Worm (Caenorhabditis elegans): ENCODE data around the gene puf-5.

The puf-5 gene

DNA sequence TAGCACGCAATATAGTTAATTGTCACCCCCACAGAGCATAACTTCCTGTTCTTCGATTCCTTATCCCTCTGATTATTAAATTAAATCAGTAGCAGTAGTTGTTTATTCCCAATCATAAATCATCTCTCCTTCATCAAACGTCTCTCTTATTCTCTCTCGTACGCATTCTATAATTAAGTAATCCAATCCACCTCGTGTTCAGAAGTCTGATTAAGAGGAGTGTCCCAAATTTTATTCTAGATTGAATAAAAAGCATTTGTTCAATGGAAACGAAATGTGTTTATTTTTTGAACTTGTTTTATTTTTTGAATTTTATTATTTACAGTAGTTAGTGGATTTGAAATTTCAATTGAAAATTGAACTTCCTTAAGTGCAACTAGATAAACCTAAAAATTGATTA lies 36.0 kb downstream of the puf-5 start:
- TF ChIP-seq ceh-9 (tag; optimal IDR thresholded peaks at IDR 0.05): no peak
- peak; percentile 53 for TF ChIP-seq unc-42 (tag; optimal IDR thresholded peaks at IDR 0.05)
- TF ChIP-seq tbx-2 (tag; optimal IDR thresholded peaks at IDR 0.05): no peak
- TF ChIP-seq ama-1 (optimal IDR thresholded peaks at IDR 0.05): no peak
- no peak for TF ChIP-seq zip-5 (tag; optimal IDR thresholded peaks at IDR 0.05)

DNA sequence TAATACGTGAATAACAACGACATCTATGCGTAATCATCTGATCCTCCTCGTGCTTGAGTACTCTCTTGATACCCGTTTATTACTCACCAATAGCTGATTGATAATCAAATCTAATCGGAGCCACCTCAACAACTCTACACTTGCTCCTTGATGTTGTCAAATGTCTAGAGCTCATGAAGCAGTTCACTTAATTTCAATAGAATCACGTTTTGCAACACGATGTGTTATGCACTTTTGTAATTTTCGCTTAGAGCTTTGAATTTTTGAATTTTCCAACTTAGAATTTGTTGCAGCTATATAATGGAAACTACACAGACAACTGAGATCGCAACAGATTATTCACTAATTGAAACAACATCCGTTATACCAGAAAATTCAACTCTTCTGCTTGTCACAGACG lies 37.1 kb downstream of the puf-5 start, which contains the start of gene T22C8.1:
Gene T22C8.1 (plus strand): TSS at position 301 of the 400 bp plus-strand sequence.
- TF ChIP-seq ets-4 (tag; optimal IDR thresholded peaks at IDR 0.05): no peak
- no peak for TF ChIP-seq ahr-1 (tag; optimal IDR thresholded peaks at IDR 0.05)
- TF ChIP-seq unc-55 (GFP tag; optimal IDR thresholded peaks at IDR 0.05): no peak
- TF ChIP-seq dve-1 (tag; optimal IDR thresholded peaks at IDR 0.05): no peak
- TF ChIP-seq fax-1 (tag; optimal IDR thresholded peaks at IDR 0.05): no peak
- no peak for TF ChIP-seq nfya-1 (tag; optimal IDR thresholded peaks at IDR 0.05)
- TF ChIP-seq ceh-34 (tag; optimal IDR thresholded peaks at IDR 0.05): no peak
- TF ChIP-seq elt-2 (tag; optimal IDR thresholded peaks at IDR 0.05): no peak
- TF ChIP-seq ceh-14 (tag; optimal IDR thresholded peaks at IDR 0.05): no peak
- TF ChIP-seq sox-4 (tag; optimal IDR thresholded peaks at IDR 0.05): no peak
- TF ChIP-seq tbx-2 (tag; optimal IDR thresholded peaks at IDR 0.05): no peak
- TF ChIP-seq zip-5 (tag; optimal IDR thresholded peaks at IDR 0.05): no peak
- TF ChIP-seq odd-2 (tag; optimal IDR thresholded peaks at IDR 0.05): no peak
- no peak for TF ChIP-seq sox-2 (GFP tag; IDR thresholded peaks at IDR 0.05)
- no peak for TF ChIP-seq hlh-8 (tag; optimal IDR thresholded peaks at IDR 0.05)
- TF ChIP-seq ceh-18 (tag; optimal IDR thresholded peaks at IDR 0.05): no peak
- no peak for TF ChIP-seq pax-1 (tag; optimal IDR thresholded peaks at IDR 0.05)
- TF ChIP-seq ceh-30 (tag; optimal IDR thresholded peaks at IDR 0.05): no peak
- TF ChIP-seq ceh-45 (GFP tag; IDR thresholded peaks at IDR 0.05): no peak
- no peak for TF ChIP-seq K02D7.2 (tag; optimal IDR thresholded peaks at IDR 0.05)

ce11 chrII:8616155-8616554 lies 40.8 kb downstream of the puf-5 start:
- TF ChIP-seq ceh-30 (tag; optimal IDR thresholded peaks at IDR 0.05): no peak
- TF ChIP-seq nfya-1 (tag; optimal IDR thresholded peaks at IDR 0.05): no peak
- TF ChIP-seq T23F11.4 (GFP tag; optimal IDR thresholded peaks at IDR 0.05): no peak
- TF ChIP-seq mec-3 (tag; optimal IDR thresholded peaks at IDR 0.05; ENCODE audit: borderline replicate concordance): no peak
- TF ChIP-seq hlh-8 (tag; optimal IDR thresholded peaks at IDR 0.05): no peak
- no peak for TF ChIP-seq ttx-3 (tag; optimal IDR thresholded peaks at IDR 0.05)
- TF ChIP-seq ceh-6 (GFP tag; optimal IDR thresholded peaks at IDR 0.05): no peak
- no peak for TF ChIP-seq nhr-11 (tag; optimal IDR thresholded peaks at IDR 0.05)
- no peak for TF ChIP-seq pag-3 (tag; optimal IDR thresholded peaks at IDR 0.05; ENCODE audit: borderline replicate concordance)

- TF ChIP-seq elt-2 (tag; optimal IDR thresholded peaks at IDR 0.05) (no peak), sox-4 (tag; optimal IDR thresholded peaks at IDR 0.05) (no peak), madf-2 (tag; optimal IDR thresholded peaks at IDR 0.05) (no peak), pax-1 (tag; optimal IDR thresholded peaks at IDR 0.05) (no peak), ceh-14 (tag; optimal IDR thresholded peaks at IDR 0.05) (no peak), ahr-1 (tag; optimal IDR thresholded peaks at IDR 0.05) (no peak), pros-1 (tag; optimal IDR thresholded peaks at IDR 0.05) (no peak), dve-1 (tag; optimal IDR thresholded peaks at IDR 0.05) (no peak), npax-4 (tag; optimal IDR thresholded peaks at IDR 0.05) (no peak), hlh-6 (tag; optimal IDR thresholded peaks at IDR 0.05) (no peak), ceh-34 (tag; optimal IDR thresholded peaks at IDR 0.05) (no peak)
Observed at ce11 chrII:8617516-8617915, 42.2 kb downstream of the puf-5 start, which contains the start of gene chhy-1. TSS of gene chhy-1 (minus strand) at chrII:8617616.

DNA sequence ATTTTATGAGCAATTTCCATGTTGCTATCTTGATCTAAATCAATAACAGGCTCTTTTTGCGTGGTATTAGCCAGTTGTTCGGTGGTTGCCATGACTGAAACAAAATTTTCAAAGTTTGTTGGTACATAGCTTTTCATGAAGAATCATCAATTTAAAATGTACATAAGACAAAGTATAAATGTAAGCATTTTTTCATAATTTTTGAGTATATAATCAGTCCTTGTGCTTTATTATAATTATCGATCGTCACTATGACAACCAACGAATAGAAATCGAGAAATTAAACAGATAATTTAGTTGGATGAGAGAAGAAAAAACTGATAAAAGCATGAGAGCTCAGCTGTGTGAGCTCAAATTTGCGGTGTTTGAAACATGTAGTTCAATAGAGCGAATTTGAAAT lies 46.5 kb downstream of the puf-5 start, which contains the start of gene T22C8.3:
Gene T22C8.3 (minus strand): TSS at position 101 of the 400 bp plus-strand sequence.
- TF ChIP-seq unc-55 (GFP tag; optimal IDR thresholded peaks at IDR 0.05): no peak
- TF ChIP-seq fax-1 (tag; optimal IDR thresholded peaks at IDR 0.05): no peak
- TF ChIP-seq ceh-48 (tag; optimal IDR thresholded peaks at IDR 0.05): no peak
- no peak for TF ChIP-seq hlh-6 (tag; optimal IDR thresholded peaks at IDR 0.05)
- TF ChIP-seq pax-1 (tag; optimal IDR thresholded peaks at IDR 0.05): no peak
- TF ChIP-seq elt-4 (tag; optimal IDR thresholded peaks at IDR 0.05): no peak
- no peak for TF ChIP-seq rnt-1 (tag; optimal IDR thresholded peaks at IDR 0.05)
- TF ChIP-seq ets-4 (tag; optimal IDR thresholded peaks at IDR 0.05): no peak
- no peak for TF ChIP-seq fkh-6 (tag; optimal IDR thresholded peaks at IDR 0.05)
- TF ChIP-seq ceh-19 (GFP tag; optimal IDR thresholded peaks at IDR 0.05): no peak
- no peak for TF ChIP-seq ahr-1 (tag; optimal IDR thresholded peaks at IDR 0.05)
- TF ChIP-seq ceh-45 (GFP tag; IDR thresholded peaks at IDR 0.05): no peak
- no peak for TF ChIP-seq hlh-30 (tag; optimal IDR thresholded peaks at IDR 0.05; ENCODE audit: insufficient read depth)
- TF ChIP-seq pag-3 (tag; optimal IDR thresholded peaks at IDR 0.05; ENCODE audit: borderline replicate concordance): no peak
- TF ChIP-seq K09A11.1 (tag; optimal IDR thresholded peaks at IDR 0.05; ENCODE audit: insufficient read depth): no peak
- no peak for TF ChIP-seq mec-3 (tag; optimal IDR thresholded peaks at IDR 0.05; ENCODE audit: borderline replicate concordance)

Data from whole organism, late embryonic.